Worm (Caenorhabditis elegans) whole organism, late embryonic: ENCODE data around the gene col-148.

Source experiments
- C08G9.2 ChIP-seq: sonication (generic microtip); optimal IDR thresholded peaks from 2 replicates; lab custom pipeline; 2016; ENCODE audit warnings: mild to moderate bottlenecking, missing genetic modification characterization, moderate library complexity, missing compliant biosample characterization
- K09A11.1 ChIP-seq: sonication (generic microtip); optimal IDR thresholded peaks from 2 replicates; lab custom pipeline; 2017; ENCODE audit warnings: antibody characterized with exemption, mild to moderate bottlenecking, missing genetic modification characterization, missing compliant biosample characterization; ENCODE audit not compliant: insufficient read depth
- Y22D7AL.16 ChIP-seq: sonication (generic microtip); optimal IDR thresholded peaks from 2 replicates; lab custom pipeline; 2016; ENCODE audit warnings: missing genetic modification characterization, missing compliant biosample characterization
- ama-1 ChIP-seq: fragments of 150-350 bp; optimal IDR thresholded peaks from 2 replicates; lab custom pipeline; 2014
- ceh-19 ChIP-seq: fragments of 200-800 bp; sonication (Bioruptor generic); optimal IDR thresholded peaks from 2 replicates; lab custom pipeline; 2018; ENCODE audit warnings: mild to moderate bottlenecking, missing genetic modification characterization, missing compliant biosample characterization
- ceh-22 ChIP-seq: sonication (generic microtip); optimal IDR thresholded peaks from 2 replicates; lab custom pipeline; 2017; ENCODE audit warnings: missing biosample characterization, missing genetic modification characterization
- ceh-30 ChIP-seq: fragments of 150-350 bp; optimal IDR thresholded peaks from 2 replicates; lab custom pipeline; 2014; ENCODE audit warnings: missing biosample characterization, missing genetic modification characterization
- ceh-31 ChIP-seq: sonication (generic microtip); optimal IDR thresholded peaks from 2 replicates; lab custom pipeline; 2016; ENCODE audit warnings: missing genetic modification characterization, missing compliant biosample characterization
- ceh-45 ChIP-seq: fragments of 200-800 bp; sonication (Bioruptor generic); IDR thresholded peaks from 2 replicates; pipeline ENCODE4 v1.3.6; 2022; ENCODE audit warnings: missing genetic modification reagents, missing genetic modification characterization, missing compliant biosample characterization
- ceh-6 ChIP-seq: fragments of 200-800 bp; sonication (Bioruptor generic); optimal IDR thresholded peaks from 2 replicates; lab custom pipeline; 2018; ENCODE audit warnings: mild to moderate bottlenecking, missing genetic modification characterization, missing compliant biosample characterization
- elt-2 ChIP-seq: sonication (generic microtip); optimal IDR thresholded peaks from 2 replicates; lab custom pipeline; 2016; ENCODE audit warnings: missing genetic modification reagents, missing genetic modification characterization, missing compliant biosample characterization
- elt-4 ChIP-seq: sonication (generic microtip); optimal IDR thresholded peaks from 2 replicates; lab custom pipeline; 2016; ENCODE audit warnings: missing genetic modification characterization, missing compliant biosample characterization
- fkh-10 ChIP-seq: fragments of 150-350 bp; optimal IDR thresholded peaks from 2 replicates; lab custom pipeline; 2014; ENCODE audit warnings: missing biosample characterization, missing genetic modification reagents, missing genetic modification characterization
- gmeb-2 ChIP-seq: sonication (generic microtip); optimal IDR thresholded peaks from 2 replicates; lab custom pipeline; 2016; ENCODE audit warnings: missing genetic modification characterization, inconsistent platforms, missing compliant biosample characterization
- hlh-13 ChIP-seq: fragments of 200-800 bp; sonication (Bioruptor generic); optimal IDR thresholded peaks from 2 replicates; lab custom pipeline; 2018; ENCODE audit warnings: mild to moderate bottlenecking, missing genetic modification characterization, missing compliant biosample characterization
- hlh-8 ChIP-seq: sonication (generic microtip); optimal IDR thresholded peaks from 2 replicates; lab custom pipeline; 2016; ENCODE audit warnings: missing genotype, missing genetic modification characterization, missing compliant biosample characterization
- lim-6 ChIP-seq: sonication (generic microtip); optimal IDR thresholded peaks from 2 replicates; lab custom pipeline; 2016; ENCODE audit warnings: missing genetic modification characterization, missing compliant biosample characterization
- madf-2 ChIP-seq: sonication (generic microtip); optimal IDR thresholded peaks from 2 replicates; lab custom pipeline; 2017; ENCODE audit warnings: missing genetic modification characterization, missing compliant biosample characterization
- nfya-1 ChIP-seq: sonication (generic microtip); optimal IDR thresholded peaks from 2 replicates; lab custom pipeline; 2017; ENCODE audit warnings: missing genetic modification characterization, mild to moderate bottlenecking, missing compliant biosample characterization, antibody characterized with exemption, moderate library complexity
- pat-9 ChIP-seq: fragments of 200-800 bp; sonication (Bioruptor generic); optimal IDR thresholded peaks from 2 replicates; lab custom pipeline; 2018; ENCODE audit warnings: mild to moderate bottlenecking, missing genetic modification characterization, moderate library complexity, missing compliant biosample characterization
- pha-2 ChIP-seq: sonication (generic microtip); optimal IDR thresholded peaks from 2 replicates; lab custom pipeline; 2017; ENCODE audit warnings: mild to moderate bottlenecking, missing genetic modification characterization, missing compliant biosample characterization
- pha-4 ChIP-seq: fragments of 150-350 bp; optimal IDR thresholded peaks from 2 replicates; lab custom pipeline; 2018; ENCODE audit warnings: missing biosample characterization, missing genetic modification reagents, missing genetic modification characterization
- pqm-1 ChIP-seq: sonication (generic microtip); optimal IDR thresholded peaks from 2 replicates; lab custom pipeline; 2016; ENCODE audit warnings: missing genetic modification characterization, missing compliant biosample characterization
- ref-2 ChIP-seq: sonication (generic microtip); optimal IDR thresholded peaks from 2 replicates; lab custom pipeline; 2016; ENCODE audit warnings: missing genetic modification characterization, missing compliant biosample characterization
- sdc-2 ChIP-seq: sonication (generic microtip); optimal IDR thresholded peaks from 2 replicates; lab custom pipeline; 2016; ENCODE audit warnings: missing genotype, missing genetic modification characterization, missing compliant biosample characterization
- sox-2 ChIP-seq: fragments of 200-800 bp; sonication (Bioruptor generic); IDR thresholded peaks from 2 replicates; pipeline ENCODE4 v1.3.6; 2022; ENCODE audit warnings: missing genetic modification reagents, missing genetic modification characterization, missing compliant biosample characterization
- sox-4 ChIP-seq: sonication (generic microtip); optimal IDR thresholded peaks from 2 replicates; lab custom pipeline; 2017; ENCODE audit warnings: mild to moderate bottlenecking, missing genetic modification characterization, inconsistent platforms, missing compliant biosample characterization
- syd-9 ChIP-seq: sonication (generic microtip); optimal IDR thresholded peaks from 2 replicates; lab custom pipeline; 2016; ENCODE audit warnings: mild to moderate bottlenecking, missing genetic modification characterization, moderate library complexity, missing compliant biosample characterization
- tbx-7 ChIP-seq: sonication (generic microtip); optimal IDR thresholded peaks from 2 replicates; lab custom pipeline; 2016; ENCODE audit warnings: missing genotype, missing genetic modification characterization, missing compliant biosample characterization
- unc-3 ChIP-seq, 2 experiments: fragments of 200-800 bp in 1 of 2; sonication (Bioruptor generic) in 1 of 2; sonication (generic microtip) in 1 of 2; conservative IDR thresholded peaks in 1 of 2; optimal IDR thresholded peaks in 1 of 2; 2 replicates each; pipeline versions ENCODE4 v1.3.6 to Lab custom; 2016 to 2022; ENCODE audit warnings: missing compliant biosample characterization in 2 of 2, missing genetic modification characterization in 2 of 2, missing genetic modification reagents in 1 of 2
- unc-42 ChIP-seq: sonication (generic microtip); optimal IDR thresholded peaks from 2 replicates; lab custom pipeline; 2016; ENCODE audit warnings: missing genotype, missing genetic modification characterization, missing compliant biosample characterization
- unc-55 ChIP-seq: sonication (generic microtip); optimal IDR thresholded peaks from 2 replicates; lab custom pipeline; 2017; ENCODE audit warnings: missing biosample characterization, missing genetic modification reagents, missing genetic modification characterization
- zip-5 ChIP-seq: sonication (generic microtip); optimal IDR thresholded peaks from 2 replicates; lab custom pipeline; 2016; ENCODE audit warnings: missing genetic modification characterization, missing compliant biosample characterization

Gene col-148

ce11 chrV:10276038-10276437 is 34.5 kb downstream of the col-148 start:
- no peak for TF ChIP-seq pqm-1 (tag; lab: Kevin White, UChicago)
- no peak for TF ChIP-seq elt-2 (tag; lab: Kevin White, UChicago)
- TF ChIP-seq madf-2, result no peak
- TF ChIP-seq hlh-8 (tag; lab: Kevin White, UChicago), result no peak
- no peak for TF ChIP-seq zip-5 (tag; lab: Kevin White, UChicago)
- no peak for TF ChIP-seq pha-4 (tag; lab: Kevin White, UChicago)
- TF ChIP-seq ref-2 (tag; lab: Kevin White, UChicago), result no peak
- no peak for TF ChIP-seq ceh-6
- no peak for TF ChIP-seq ama-1 (lab: Kevin White, UChicago)
- TF ChIP-seq sdc-2, result no peak
- no peak for TF ChIP-seq ceh-30 (tag; lab: Kevin White, UChicago)
- TF ChIP-seq, all 69 proteins: peak for 0

- TF ChIP-seq tbx-7 (tag; lab: Kevin White, UChicago), result no peak
- peak; percentile 20 for TF ChIP-seq elt-2 (tag; lab: Kevin White, UChicago)
- TF ChIP-seq, all 69 proteins: peak for 1
Observed at ce11 chrV:10277579-10277978, 36.0 kb downstream of the col-148 start, which contains the start of gene lys-1. lys-1 (plus strand) TSS chrV:10277904.

- no peak for TF ChIP-seq elt-4 (tag; lab: Kevin White, UChicago)
- peak; percentile 15 for TF ChIP-seq elt-2 (tag; lab: Kevin White, UChicago)
Observed at ce11 chrV:10280112-10280511, 38.6 kb downstream of the col-148 start.

- TF ChIP-seq lim-6 (tag; lab: Kevin White, UChicago) (no peak), sox-4 (tag; lab: Kevin White, UChicago) (no peak), K09A11.1 (no peak), ceh-31 (no peak), syd-9 (tag; lab: Kevin White, UChicago) (no peak), gmeb-2 (no peak), tbx-7 (tag; lab: Kevin White, UChicago) (no peak), hlh-13 (GFP tag; lab: Kevin White, UChicago) (no peak), Y22D7AL.16 (tag; lab: Kevin White, UChicago) (no peak), ref-2 (tag; lab: Kevin White, UChicago) (no peak), zip-5 (tag; lab: Kevin White, UChicago) (no peak), pat-9 (no peak), pha-2 (tag; lab: Kevin White, UChicago) (no peak), ceh-19 (GFP tag; lab: Kevin White, UChicago) (no peak), unc-42 (tag; lab: Kevin White, UChicago) (no peak), ceh-30 (tag; lab: Kevin White, UChicago) (no peak), ceh-45 (GFP tag; lab: Robert Waterston, UW) (no peak), unc-55 (GFP tag; lab: Kevin White, UChicago) (no peak), nfya-1 (tag; lab: Kevin White, UChicago) (no peak)
Observed at ce11 chrV:10281374-10281773, 39.8 kb downstream of the col-148 start, which contains the start of gene lys-2. lys-2 (minus strand) TSS chrV:10281474.

DNA sequence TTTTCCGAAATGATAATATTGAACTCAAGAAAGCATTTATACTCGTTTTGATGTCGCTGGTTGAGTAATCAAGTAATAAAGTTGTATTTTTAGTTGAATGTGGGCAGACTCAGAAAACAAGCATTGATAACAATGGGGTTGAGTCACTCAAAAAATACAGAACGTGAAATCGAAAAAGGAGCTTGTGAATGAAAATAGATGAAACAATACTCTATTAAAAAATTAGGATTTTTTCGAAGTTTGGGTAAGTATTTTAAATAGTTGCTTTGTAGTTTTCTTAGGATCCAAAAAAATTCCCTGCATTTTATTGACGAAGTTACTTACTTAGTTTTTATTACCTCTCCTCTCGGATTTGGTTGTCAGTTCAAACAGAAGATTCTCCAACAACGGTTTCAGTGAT is 41.9 kb downstream of the col-148 start, which contains the start of gene lys-3:
Gene lys-3 (minus strand): TSS at position 101 of the 400 bp plus-strand sequence.
- no peak for TF ChIP-seq K09A11.1
- TF ChIP-seq ceh-45 (GFP tag; lab: Robert Waterston, UW), result no peak
- no peak for TF ChIP-seq ceh-19 (GFP tag; lab: Kevin White, UChicago)
- TF ChIP-seq gmeb-2, result no peak
- no peak for TF ChIP-seq pha-4 (tag; lab: Kevin White, UChicago)
- no peak for TF ChIP-seq elt-2 (tag; lab: Kevin White, UChicago)
- TF ChIP-seq ceh-22 (tag; lab: Kevin White, UChicago), result no peak
- TF ChIP-seq C08G9.2 (tag; lab: Kevin White, UChicago), result no peak
- no peak for TF ChIP-seq unc-3 (GFP tag; conservative IDR thresholded peaks at IDR 0.05; lab: Robert Waterston, UW)
- no peak for TF ChIP-seq unc-3 (tag; optimal IDR thresholded peaks at IDR 0.05; lab: Kevin White, UChicago)
- TF ChIP-seq sox-2 (GFP tag; lab: Robert Waterston, UW), result no peak
- no peak for TF ChIP-seq fkh-10 (GFP tag; lab: Kevin White, UChicago)
